Worm (Caenorhabditis elegans): ENCODE data around the gene B0303.16.

Gene B0303.16

ce11 chrIII:8737391-8737790, 32.5 kb downstream of the B0303.16 start:
- TF ChIP-seq ceh-16 (tag; optimal IDR thresholded peaks at IDR 0.05) (no peak), C34F6.9 (tag; optimal IDR thresholded peaks at IDR 0.05) (peak; percentile 12)

- no peak for TF ChIP-seq sma-3 (GFP tag; optimal IDR thresholded peaks at IDR 0.05)
- no peak for TF ChIP-seq unc-55 (GFP tag; optimal IDR thresholded peaks at IDR 0.05)
- TF ChIP-seq peb-1 (tag; optimal IDR thresholded peaks at IDR 0.05), result no peak
- no peak for TF ChIP-seq blmp-1 (tag; optimal IDR thresholded peaks at IDR 0.05; ENCODE audit: insufficient read depth)
- TF ChIP-seq egl-27 (tag; optimal IDR thresholded peaks at IDR 0.05), result no peak
- TF ChIP-seq elt-3 (tag; optimal IDR thresholded peaks at IDR 0.05), result no peak
- TF ChIP-seq nhr-21 (tag; optimal IDR thresholded peaks at IDR 0.05), result no peak
- no peak for TF ChIP-seq mab-5 (tag; optimal IDR thresholded peaks at IDR 0.05)
- TF ChIP-seq sem-4 (tag; optimal IDR thresholded peaks at IDR 0.05), result no peak
- TF ChIP-seq lin-11 (tag; optimal IDR thresholded peaks at IDR 0.05), result no peak
- no peak for TF ChIP-seq mbf-1 (tag; optimal IDR thresholded peaks at IDR 0.05)
- no peak for TF ChIP-seq ztf-1 (GFP tag; conservative IDR thresholded peaks at IDR 0.05)
- TF ChIP-seq nhr-12 (tag; optimal IDR thresholded peaks at IDR 0.05), result no peak
- TF ChIP-seq nhr-6 (tag; optimal IDR thresholded peaks at IDR 0.05), result no peak
- TF ChIP-seq C34F6.9 (tag; optimal IDR thresholded peaks at IDR 0.05), result no peak
- no peak for TF ChIP-seq lin-13 (GFP tag; optimal IDR thresholded peaks at IDR 0.05)
Observed at ce11 chrIII:8738289-8738688, 33.4 kb downstream of the B0303.16 start.

ce11 chrIII:8739126-8739525, 34.3 kb downstream of the B0303.16 start:
- TF ChIP-seq nhr-25 (tag; optimal IDR thresholded peaks at IDR 0.05) (peak; percentile 88), ztf-11 (tag; optimal IDR thresholded peaks at IDR 0.05) (no peak), mdl-1 (tag; optimal IDR thresholded peaks at IDR 0.05) (peak; percentile 46 to 78), sem-4 (tag; optimal IDR thresholded peaks at IDR 0.05) (peak; percentile 23), fos-1 (tag; optimal IDR thresholded peaks at IDR 0.05) (peak; percentile 95), gmeb-1 (tag; optimal IDR thresholded peaks at IDR 0.05) (peak; percentile 73), crh-2 (tag; optimal IDR thresholded peaks at IDR 0.05) (peak; percentile 84), nhr-23 (tag; optimal IDR thresholded peaks at IDR 0.05) (no peak), elt-3 (tag; optimal IDR thresholded peaks at IDR 0.05) (no peak), sma-3 (GFP tag; optimal IDR thresholded peaks at IDR 0.05) (peak; percentile 79), nhr-21 (tag; optimal IDR thresholded peaks at IDR 0.05) (peak; percentile 75), nhr-129 (tag; optimal IDR thresholded peaks at IDR 0.05) (peak; percentile 37), sma-9 (GFP tag; optimal IDR thresholded peaks at IDR 0.05) (peak; percentile 95), sma-9 (tag; optimal IDR thresholded peaks at IDR 0.05) (no peak), F13H6.1 (tag; optimal IDR thresholded peaks at IDR 0.05) (peak; percentile 54), lsy-2 (tag; optimal IDR thresholded peaks at IDR 0.05) (peak in 1 of 2 experiments; percentile 32), nhr-11 (tag; optimal IDR thresholded peaks at IDR 0.05) (no peak), blmp-1 (tag; optimal IDR thresholded peaks at IDR 0.05; ENCODE audit: insufficient read depth) (peak; percentile 47)

ce11 chrIII:8739786-8740185, 34.9 kb downstream of the B0303.16 start:
- no peak for TF ChIP-seq lin-11 (tag; optimal IDR thresholded peaks at IDR 0.05)
- no peak for TF ChIP-seq nhr-25 (tag; optimal IDR thresholded peaks at IDR 0.05)
- TF ChIP-seq aly-2 (tag; optimal IDR thresholded peaks at IDR 0.05), result no peak
- no peak for TF ChIP-seq elt-1 (tag; optimal IDR thresholded peaks at IDR 0.05)
- no peak for TF ChIP-seq mbf-1 (tag; optimal IDR thresholded peaks at IDR 0.05)
- no peak for TF ChIP-seq nhr-77 (tag; optimal IDR thresholded peaks at IDR 0.05)
- peak; percentile 68 for TF ChIP-seq nhr-129 (tag; optimal IDR thresholded peaks at IDR 0.05)
- no peak for TF ChIP-seq skn-1 (tag; optimal IDR thresholded peaks at IDR 0.05)
- TF ChIP-seq elt-3 (tag; optimal IDR thresholded peaks at IDR 0.05), result no peak
- no peak for TF ChIP-seq sma-9 (GFP tag; optimal IDR thresholded peaks at IDR 0.05)
- no peak for TF ChIP-seq sma-9 (tag; optimal IDR thresholded peaks at IDR 0.05)
- no peak for TF ChIP-seq mab-5 (tag; optimal IDR thresholded peaks at IDR 0.05)
- no peak for TF ChIP-seq ztf-11 (tag; optimal IDR thresholded peaks at IDR 0.05)
- no peak for TF ChIP-seq ZK546.5 (tag; optimal IDR thresholded peaks at IDR 0.05)
- no peak for TF ChIP-seq ztf-1 (GFP tag; conservative IDR thresholded peaks at IDR 0.05)
- TF ChIP-seq fos-1 (tag; optimal IDR thresholded peaks at IDR 0.05), result no peak
- no peak for TF ChIP-seq nhr-23 (tag; optimal IDR thresholded peaks at IDR 0.05)
- TF ChIP-seq nhr-11 (tag; optimal IDR thresholded peaks at IDR 0.05), result no peak
- TF ChIP-seq sma-3 (GFP tag; optimal IDR thresholded peaks at IDR 0.05), result no peak
- no peak for TF ChIP-seq egl-27 (tag; optimal IDR thresholded peaks at IDR 0.05)
- TF ChIP-seq unc-62 (GFP tag; optimal IDR thresholded peaks at IDR 0.05), result no peak
- TF ChIP-seq nhr-12 (tag; optimal IDR thresholded peaks at IDR 0.05), result no peak
- TF ChIP-seq crh-2 (tag; optimal IDR thresholded peaks at IDR 0.05), result no peak
- no peak for TF ChIP-seq nhr-21 (tag; optimal IDR thresholded peaks at IDR 0.05)
- no peak for TF ChIP-seq nhr-6 (tag; optimal IDR thresholded peaks at IDR 0.05)
- peak in 1 of 2 experiments; percentile 26 for TF ChIP-seq lsy-2 (tag; optimal IDR thresholded peaks at IDR 0.05)
- TF ChIP-seq ceh-82 (tag; optimal IDR thresholded peaks at IDR 0.05), result no peak
- TF ChIP-seq lin-39 (tag; optimal IDR thresholded peaks at IDR 0.05), result no peak
- no peak for TF ChIP-seq lin-13 (GFP tag; optimal IDR thresholded peaks at IDR 0.05)
- TF ChIP-seq ceh-16 (tag; optimal IDR thresholded peaks at IDR 0.05), result no peak
- no peak for TF ChIP-seq mdl-1 (tag; optimal IDR thresholded peaks at IDR 0.05)
- peak; percentile 40 for TF ChIP-seq C34F6.9 (tag; optimal IDR thresholded peaks at IDR 0.05)
- no peak for TF ChIP-seq zag-1 (tag; optimal IDR thresholded peaks at IDR 0.05)
- peak; percentile 32 for TF ChIP-seq ztf-4 (tag; optimal IDR thresholded peaks at IDR 0.05)

Data from whole organism, L2 larva.